Worm (Caenorhabditis elegans) whole organism, L1 larva: ENCODE measurements around the gene F54B11.4.

Experiments
- C04F5.9 ChIP-seq: sonication (generic microtip); optimal IDR thresholded peaks from 2 replicates; lab custom pipeline; 2016; ENCODE audit warnings: missing genetic modification characterization, missing compliant biosample characterization
- C34B4.2 ChIP-seq: sonication (generic microtip); optimal IDR thresholded peaks from 2 replicates; lab custom pipeline; 2017; ENCODE audit warnings: mild to moderate bottlenecking, missing genetic modification characterization, missing compliant biosample characterization
- F16B12.6 ChIP-seq: fragments of 150-350 bp; optimal IDR thresholded peaks from 2 replicates; lab custom pipeline; 2014; ENCODE audit warnings: missing biosample characterization, missing genetic modification characterization
- aha-1 ChIP-seq: fragments of 150-350 bp; optimal IDR thresholded peaks from 2 replicates; lab custom pipeline; 2014; ENCODE audit warnings: missing biosample characterization, missing genetic modification characterization
- blmp-1 ChIP-seq: fragments of 150-350 bp; optimal IDR thresholded peaks from 2 replicates; lab custom pipeline; 2014; ENCODE audit warnings: missing biosample characterization, missing genetic modification characterization
- ceh-8 ChIP-seq: fragments of 200-800 bp; sonication (Bioruptor generic); optimal IDR thresholded peaks from 2 replicates; lab custom pipeline; 2018; ENCODE audit warnings: mild to moderate bottlenecking, missing genetic modification characterization, moderate library complexity, missing compliant biosample characterization
- ceh-82 ChIP-seq, 3 experiments: fragments of 150-350 bp in 1 of 3; sonication (generic microtip) in 2 of 3; optimal IDR thresholded peaks; 2 replicates each; lab custom pipeline; 2014 to 2017; ENCODE audit warnings: missing biosample characterization in 3 of 3, missing genetic modification characterization in 3 of 3
- ceh-88 ChIP-seq: fragments of 200-800 bp; sonication (Bioruptor generic); IDR thresholded peaks from 2 replicates; pipeline ENCODE4 v1.3.6; 2022; ENCODE audit warnings: missing genetic modification characterization, missing compliant biosample characterization
- efl-1 ChIP-seq, 4 experiments: fragments of 150-350 bp; optimal IDR thresholded peaks in 3 of 4; peaks in 1 of 4; 1 replicate in 1 of 4; 2 replicates in 3 of 4; lab custom pipeline; 2014; ENCODE audit warnings: missing biosample characterization in 2 of 4, missing genetic modification characterization in 2 of 4, missing genetic modification reagents in 2 of 4
- efl-3 ChIP-seq: fragments of 200-800 bp; sonication (Bioruptor generic); optimal IDR thresholded peaks from 2 replicates; lab custom pipeline; 2018; ENCODE audit warnings: mild to moderate bottlenecking, missing genetic modification characterization, missing compliant biosample characterization
- egl-13 ChIP-seq: sonication (generic microtip); optimal IDR thresholded peaks from 2 replicates; lab custom pipeline; 2016; ENCODE audit warnings: missing genotype, missing genetic modification reagents, missing genetic modification characterization, missing compliant biosample characterization
- egl-27 ChIP-seq, 2 experiments: fragments of 150-350 bp in 1 of 2; sonication (generic microtip); optimal IDR thresholded peaks; 3 replicates each; lab custom pipeline; 2017 to 2018; ENCODE audit warnings: missing biosample characterization in 2 of 2, missing genetic modification characterization in 2 of 2, missing genetic modification reagents in 2 of 2
- elt-2 ChIP-seq: sonication (generic microtip); optimal IDR thresholded peaks from 2 replicates; lab custom pipeline; 2016; ENCODE audit warnings: missing genetic modification characterization, mild to moderate bottlenecking, inconsistent platforms, missing compliant biosample characterization, missing genetic modification reagents
- elt-3 ChIP-seq, 6 experiments: fragments of 150-350 bp in 1 of 6; sonication (generic microtip); optimal IDR thresholded peaks; 2 replicates each; lab custom pipeline; 2017 to 2018; ENCODE audit warnings: missing biosample characterization in 6 of 6, missing genetic modification characterization in 6 of 6, inconsistent platforms in 1 of 6
- fkh-10 ChIP-seq: sonication (generic microtip); optimal IDR thresholded peaks from 2 replicates; lab custom pipeline; 2017; ENCODE audit warnings: missing biosample characterization, missing genetic modification reagents, missing genetic modification characterization
- fkh-8 ChIP-seq: sonication (generic microtip); optimal IDR thresholded peaks from 2 replicates; lab custom pipeline; 2016; ENCODE audit warnings: mild to moderate bottlenecking, missing genetic modification characterization, missing compliant biosample characterization
- hlh-4 ChIP-seq: sonication (generic microtip); optimal IDR thresholded peaks from 2 replicates; lab custom pipeline; 2016; ENCODE audit warnings: mild to moderate bottlenecking, missing genetic modification characterization, missing compliant biosample characterization
- lin-13 ChIP-seq: fragments of 150-350 bp; optimal IDR thresholded peaks from 2 replicates; lab custom pipeline; 2014; ENCODE audit warnings: missing biosample characterization, missing genetic modification reagents, missing genetic modification characterization
- lin-14 ChIP-seq: fragments of 200-800 bp; sonication (Bioruptor generic); optimal IDR thresholded peaks from 2 replicates; lab custom pipeline; 2018; ENCODE audit warnings: mild to moderate bottlenecking, missing genetic modification characterization, moderate library complexity, missing compliant biosample characterization
- lin-39 ChIP-seq: fragments of 150-350 bp; optimal IDR thresholded peaks from 2 replicates; lab custom pipeline; 2014; ENCODE audit warnings: missing biosample characterization, missing genetic modification reagents, missing genetic modification characterization
- lir-3 ChIP-seq: sonication (generic microtip); optimal IDR thresholded peaks from 2 replicates; lab custom pipeline; 2016; ENCODE audit warnings: mild to moderate bottlenecking, missing genetic modification characterization, moderate library complexity, missing compliant biosample characterization; ENCODE audit not compliant: poor library complexity
- lsy-2 ChIP-seq, 2 experiments: fragments of 150-350 bp; optimal IDR thresholded peaks; 2 replicates each; lab custom pipeline; 2014; ENCODE audit warnings: missing biosample characterization in 2 of 2, missing genetic modification characterization in 2 of 2
- mab-9 ChIP-seq: fragments of 200-800 bp; sonication (Bioruptor generic); IDR thresholded peaks from 2 replicates; pipeline ENCODE4 v1.3.6; 2022; ENCODE audit warnings: missing genetic modification reagents, missing genetic modification characterization, missing compliant biosample characterization
- mef-2 ChIP-seq: fragments of 150-350 bp; optimal IDR thresholded peaks from 2 replicates; lab custom pipeline; 2014; ENCODE audit warnings: missing biosample characterization, missing genetic modification characterization
- nhr-11 ChIP-seq: fragments of 150-350 bp; optimal IDR thresholded peaks from 2 replicates; lab custom pipeline; 2014; ENCODE audit warnings: missing biosample characterization, missing genetic modification characterization
- nhr-19 ChIP-seq: fragments of 200-800 bp; sonication (Bioruptor generic); conservative IDR thresholded peaks from 2 replicates; pipeline ENCODE4 v1.3.6; 2022; ENCODE audit warnings: missing genetic modification characterization, missing compliant biosample characterization
- nhr-20 ChIP-seq: sonication (generic microtip); optimal IDR thresholded peaks from 2 replicates; lab custom pipeline; 2016; ENCODE audit warnings: mild to moderate bottlenecking, missing genetic modification characterization, missing compliant biosample characterization
- nhr-71 ChIP-seq: sonication (generic microtip); optimal IDR thresholded peaks from 2 replicates; lab custom pipeline; 2016; ENCODE audit warnings: mild to moderate bottlenecking, missing genetic modification characterization, moderate library complexity, missing compliant biosample characterization
- nhr-77 ChIP-seq: fragments of 150-350 bp; optimal IDR thresholded peaks from 2 replicates; lab custom pipeline; 2014; ENCODE audit warnings: missing biosample characterization, missing genetic modification characterization
- nhr-85 ChIP-seq: sonication (generic microtip); peaks from one replicate; lab custom pipeline; 2016; ENCODE audit warnings: missing genetic modification characterization, inconsistent platforms, missing compliant biosample characterization
- nhr-90 ChIP-seq: sonication (generic microtip); optimal IDR thresholded peaks from 2 replicates; lab custom pipeline; 2016; ENCODE audit warnings: mild to moderate bottlenecking, missing genetic modification characterization, missing compliant biosample characterization; ENCODE audit not compliant: poor library complexity
- pqm-1 ChIP-seq: sonication (generic microtip); optimal IDR thresholded peaks from 3 replicates; lab custom pipeline; 2017; ENCODE audit warnings: missing biosample characterization, missing genetic modification characterization
- rnt-1 ChIP-seq: sonication (generic microtip); optimal IDR thresholded peaks from 2 replicates; lab custom pipeline; 2016; ENCODE audit warnings: mild to moderate bottlenecking, missing genetic modification characterization, moderate library complexity, missing compliant biosample characterization
- skn-1 ChIP-seq: fragments of 150-350 bp; optimal IDR thresholded peaks from 2 replicates; lab custom pipeline; 2014; ENCODE audit warnings: missing biosample characterization, missing genetic modification characterization
- snpc-4 ChIP-seq: fragments of 150-350 bp; optimal IDR thresholded peaks from 2 replicates; lab custom pipeline; 2014; ENCODE audit warnings: missing biosample characterization, missing genetic modification characterization
- snu-23 ChIP-seq: sonication (generic microtip); optimal IDR thresholded peaks from 2 replicates; lab custom pipeline; 2016; ENCODE audit warnings: missing genetic modification characterization, missing compliant biosample characterization
- sptf-1 ChIP-seq: fragments of 150-350 bp; optimal IDR thresholded peaks from 2 replicates; lab custom pipeline; 2014; ENCODE audit warnings: missing biosample characterization, missing genetic modification characterization
- sup-37 ChIP-seq: fragments of 200-800 bp; sonication (Bioruptor generic); optimal IDR thresholded peaks from 2 replicates; lab custom pipeline; 2018; ENCODE audit warnings: mild to moderate bottlenecking, missing genetic modification characterization, missing compliant biosample characterization
- unc-62 ChIP-seq: fragments of 150-350 bp; optimal IDR thresholded peaks from 2 replicates; lab custom pipeline; 2014; ENCODE audit warnings: missing biosample characterization, missing genetic modification reagents, missing genetic modification characterization
- unc-98 ChIP-seq: fragments of 200-800 bp; sonication (Bioruptor generic); IDR thresholded peaks from 2 replicates; pipeline ENCODE4 v1.3.6; 2022; ENCODE audit warnings: missing genetic modification characterization, missing compliant biosample characterization
- vab-15 ChIP-seq: sonication (generic microtip); optimal IDR thresholded peaks from 2 replicates; lab custom pipeline; 2017; ENCODE audit warnings: missing genotype, mild to moderate bottlenecking, missing genetic modification characterization, missing compliant biosample characterization
- xbp-1 ChIP-seq: sonication (generic microtip); optimal IDR thresholded peaks from 2 replicates; lab custom pipeline; 2016; ENCODE audit warnings: missing genetic modification characterization, missing compliant biosample characterization
- ztf-11 ChIP-seq, 2 experiments: sonication (generic microtip); optimal IDR thresholded peaks; 2 replicates each; lab custom pipeline; 2016 to 2017; ENCODE audit warnings: missing genetic modification characterization in 2 of 2, missing biosample characterization in 1 of 2, missing compliant biosample characterization in 1 of 2

The F54B11.4 gene

ce11 chrX:13544544-13545021 is 47.9 kb upstream of the F54B11.4 start (continued):
- TF ChIP-seq skn-1: no peak
- TF ChIP-seq elt-3 (tag; optimal IDR thresholded peaks at IDR 0.05; lab: Kevin White, UChicago): peak in 1 of 6 experiments; percentile 60
- TF ChIP-seq lin-39 (tag; lab: Kevin White, UChicago): no peak
- no peak for TF ChIP-seq nhr-77 (tag; lab: Kevin White, UChicago)
- no peak for TF ChIP-seq snpc-4 (tag; lab: Kevin White, UChicago)
- TF ChIP-seq F16B12.6 (tag; lab: Kevin White, UChicago): no peak
- TF ChIP-seq lin-13 (GFP tag; lab: Kevin White, UChicago): no peak
- TF ChIP-seq xbp-1: no peak
- TF ChIP-seq nhr-90: peak; percentile 22
- no peak for TF ChIP-seq fkh-8 (tag; lab: Kevin White, UChicago)
- no peak for TF ChIP-seq ceh-8
- TF ChIP-seq rnt-1 (tag; lab: Kevin White, UChicago): no peak
- TF ChIP-seq efl-3 (GFP tag; lab: Kevin White, UChicago): no peak
- peak in 1 of 2 experiments; percentile 50 for TF ChIP-seq lsy-2 (tag; optimal IDR thresholded peaks at IDR 0.05; lab: Kevin White, UChicago)
- no peak for TF ChIP-seq sptf-1 (tag; lab: Kevin White, UChicago)
- TF ChIP-seq nhr-85 (tag; lab: Kevin White, UChicago): peak; percentile 51
- no peak for TF ChIP-seq vab-15 (tag; lab: Kevin White, UChicago)
- peak; percentile 32 for TF ChIP-seq egl-13
- TF ChIP-seq ceh-82 (tag; optimal IDR thresholded peaks at IDR 0.05; lab: Kevin White, UChicago): no peak
- no peak for TF ChIP-seq nhr-11 (tag; lab: Kevin White, UChicago)
- TF ChIP-seq C34B4.2 (tag; lab: Kevin White, UChicago): no peak
- TF ChIP-seq unc-98 (GFP tag; lab: Robert Waterston, UW): no peak
- no peak for TF ChIP-seq egl-27 (tag; optimal IDR thresholded peaks at IDR 0.05; lab: Kevin White, UChicago)
- TF ChIP-seq C04F5.9: no peak
- TF ChIP-seq elt-2 (tag; lab: Kevin White, UChicago): no peak
- no peak for TF ChIP-seq ceh-88 (GFP tag; lab: Robert Waterston, UW)
- no peak for TF ChIP-seq fkh-10 (GFP tag; lab: Kevin White, UChicago)
- no peak for TF ChIP-seq pqm-1 (tag; lab: Kevin White, UChicago)
- TF ChIP-seq nhr-19 (GFP tag; lab: Robert Waterston, UW): no peak
- TF ChIP-seq blmp-1 (tag; lab: Kevin White, UChicago): peak; percentile 26
- TF ChIP-seq hlh-4 (tag; lab: Kevin White, UChicago): no peak
- no peak for TF ChIP-seq sup-37 (GFP tag; lab: Kevin White, UChicago)
- TF ChIP-seq lir-3: no peak
- no peak for TF ChIP-seq efl-1 (optimal IDR thresholded peaks at IDR 0.05; lab: Kevin White, UChicago)
- peak in 1 of 2 experiments; percentile 73 for TF ChIP-seq efl-1 (GFP tag; optimal IDR thresholded peaks at IDR 0.05 in 1 of 2; lab: Kevin White, UChicago)
- no peak for TF ChIP-seq unc-62
- TF ChIP-seq ztf-11 (tag; optimal IDR thresholded peaks at IDR 0.05; lab: Kevin White, UChicago): no peak
- no peak for TF ChIP-seq mab-9 (GFP tag; lab: Robert Waterston, UW)
- TF ChIP-seq, all 84 proteins: peak for 14

DNA sequence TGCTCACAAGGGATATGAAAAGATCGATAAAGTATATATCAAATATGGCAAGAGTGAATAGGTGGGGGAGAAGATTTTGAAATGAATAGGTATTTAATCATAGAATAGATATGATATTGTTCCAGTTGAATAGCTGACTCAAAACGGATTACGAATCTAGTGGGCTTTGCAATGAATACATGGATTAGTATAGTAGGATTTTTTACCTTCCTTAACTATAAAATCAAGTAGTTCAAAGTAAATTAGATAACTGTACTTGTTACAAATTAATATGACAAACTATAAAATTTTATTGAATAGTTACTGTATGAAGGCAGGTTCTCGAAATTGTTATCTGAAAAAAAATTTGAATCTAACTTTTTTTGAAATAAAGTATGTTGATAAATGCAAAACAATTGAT is 41.6 kb upstream of the F54B11.4 start, which contains the start of gene odr-1:
TSS of gene odr-1 (minus strand) at position 101 of the 400 bp plus-strand sequence.
- TF ChIP-seq efl-1 (optimal IDR thresholded peaks at IDR 0.05; lab: Kevin White, UChicago) (no peak), efl-1 (GFP tag; optimal IDR thresholded peaks at IDR 0.05 in 1 of 2; lab: Kevin White, UChicago) (peak in 1 of 2 experiments; percentile 56), mab-9 (GFP tag; lab: Robert Waterston, UW) (no peak), aha-1 (tag; lab: Kevin White, UChicago) (no peak)

DNA sequence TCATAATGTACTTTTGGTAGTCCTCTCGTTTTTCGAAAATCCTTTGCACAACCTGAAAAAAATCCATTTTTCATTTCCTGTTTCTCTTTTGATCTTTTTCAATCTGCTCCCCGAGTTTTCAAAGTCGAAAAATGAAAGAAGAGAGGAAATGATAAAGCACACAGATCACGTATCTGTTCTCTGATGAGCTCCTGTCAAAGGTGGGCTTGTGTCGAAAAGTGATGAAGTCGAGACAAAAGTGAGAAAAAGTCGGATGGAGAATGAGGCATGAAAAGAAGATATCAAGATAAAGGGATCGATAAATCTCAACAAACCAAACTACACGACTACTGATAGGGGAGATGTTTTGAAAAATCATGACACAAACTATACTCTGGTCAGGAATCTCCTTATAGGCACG is 37.4 kb upstream of the F54B11.4 start:
- no peak for TF ChIP-seq ceh-88 (GFP tag; lab: Robert Waterston, UW)
- TF ChIP-seq lin-14 (GFP tag; lab: Kevin White, UChicago): peak; percentile 72
- TF ChIP-seq elt-2 (tag; lab: Kevin White, UChicago): no peak
- TF ChIP-seq nhr-20 (tag; lab: Kevin White, UChicago): peak; percentile 78
- TF ChIP-seq nhr-19 (GFP tag; lab: Robert Waterston, UW): peak; percentile 51
- TF ChIP-seq nhr-71: peak; percentile 86
- no peak for TF ChIP-seq efl-3 (GFP tag; lab: Kevin White, UChicago)
- peak; percentile 33 for TF ChIP-seq mef-2
- peak; percentile 71 for TF ChIP-seq rnt-1 (tag; lab: Kevin White, UChicago)
- no peak for TF ChIP-seq xbp-1
- TF ChIP-seq snu-23: peak; percentile 21
